Fruit fly (Drosophila melanogaster): Measurements from ENCODE around the gene mtgo.

mtgo gene

DNA sequence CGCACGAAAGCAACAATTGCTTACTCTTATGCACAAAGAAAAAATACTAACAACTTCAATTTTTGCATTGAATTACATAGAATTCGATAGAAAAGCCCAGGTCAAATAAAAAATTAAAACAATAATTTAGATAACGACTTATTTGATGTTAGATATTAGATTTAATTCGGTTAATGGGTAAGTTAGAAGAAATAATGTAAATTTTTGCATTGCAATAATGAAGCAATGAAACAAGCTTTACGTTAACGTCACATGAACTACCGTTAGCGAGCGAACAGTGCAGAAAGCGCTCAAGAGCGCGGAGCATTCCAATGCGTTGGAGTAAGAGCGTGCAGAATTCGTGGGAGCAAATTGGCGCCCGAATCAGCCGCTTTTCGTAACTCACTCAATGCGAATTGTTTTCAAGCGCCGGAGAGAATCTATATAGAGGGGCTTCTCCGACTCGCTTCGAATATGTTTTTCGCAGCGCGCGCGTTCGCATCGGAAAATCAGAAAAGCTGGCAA, at the start of gene mtgo (continued):
- TF ChIP-seq CG14860 (GFP tag; IDR thresholded peaks at IDR 0.05; ENCODE audit: partially characterized antibody), result no peak
- no peak for TF ChIP-seq toy (GFP tag; IDR thresholded peaks at IDR 0.05)
- TF ChIP-seq Atf6 (GFP tag; IDR thresholded peaks at IDR 0.05), result peak; percentile 49
- no peak for TF ChIP-seq Awh (GFP tag; IDR thresholded peaks at IDR 0.05)
- no peak for TF ChIP-seq Rfx (GFP tag; IDR thresholded peaks at IDR 0.05)
- TF ChIP-seq CG32767 (GFP tag; IDR thresholded peaks at IDR 0.05), result no peak
- no peak for TF ChIP-seq Neu2 (GFP tag; optimal IDR thresholded peaks at IDR 0.05; ENCODE audit: borderline replicate concordance)
- no peak for TF ChIP-seq Dll (GFP tag; IDR thresholded peaks at IDR 0.05; ENCODE audit: partially characterized antibody)
- TF ChIP-seq Side (GFP tag; optimal IDR thresholded peaks at IDR 0.05), result no peak
- no peak for TF ChIP-seq peb (GFP tag; IDR thresholded peaks at IDR 0.05)
- no peak for TF ChIP-seq jumu (GFP tag; optimal IDR thresholded peaks at IDR 0.05)
- TF ChIP-seq Doc2 (GFP tag; IDR thresholded peaks at IDR 0.05), result no peak
- no peak for TF ChIP-seq tx (GFP tag; optimal IDR thresholded peaks at IDR 0.05)
- TF ChIP-seq CG17359 (tag; optimal IDR thresholded peaks at IDR 0.05), result peak; percentile 78
- no peak for TF ChIP-seq Ssrp (tag; optimal IDR thresholded peaks at IDR 0.05)
- TF ChIP-seq emc (GFP tag; optimal IDR thresholded peaks at IDR 0.05), result no peak
- no peak for TF ChIP-seq CG17802 (tag; optimal IDR thresholded peaks at IDR 0.05)
- TF ChIP-seq CG30020 (tag; optimal IDR thresholded peaks at IDR 0.05), result no peak
- no peak for TF ChIP-seq CG12236 (GFP tag; optimal IDR thresholded peaks at IDR 0.05)
- TF ChIP-seq CG43689 (GFP tag; IDR thresholded peaks at IDR 0.05), result no peak
- peak; percentile 84 for TF ChIP-seq lab (GFP tag; optimal IDR thresholded peaks at IDR 0.05)
- TF ChIP-seq HHEX (GFP tag; optimal IDR thresholded peaks at IDR 0.05), result peak; percentile 67
- no peak for TF ChIP-seq schlank (tag; optimal IDR thresholded peaks at IDR 0.05)
- TF ChIP-seq CG8478 (optimal IDR thresholded peaks at IDR 0.05), result no peak
- TF ChIP-seq Trl (optimal IDR thresholded peaks at IDR 0.05), result peak; percentile 54 to 69
- TF ChIP-seq Trl (GFP tag; optimal IDR thresholded peaks at IDR 0.05), result no peak
- TF ChIP-seq CG9727 (GFP tag; optimal IDR thresholded peaks at IDR 0.05), result no peak
- no peak for TF ChIP-seq CG10565 (GFP tag; optimal IDR thresholded peaks at IDR 0.05)
- TF ChIP-seq nerfin-1 (tag; optimal IDR thresholded peaks at IDR 0.05), result peak; percentile 45
- peak; percentile 48 for TF ChIP-seq CG7556 (GFP tag; optimal IDR thresholded peaks at IDR 0.05)
- TF ChIP-seq CG2120 (GFP tag; optimal IDR thresholded peaks at IDR 0.05), result peak; percentile 57
- no peak for TF ChIP-seq HLH3B (GFP tag; IDR thresholded peaks at IDR 0.05)
- no peak for TF ChIP-seq nom (GFP tag; optimal IDR thresholded peaks at IDR 0.05)
- no peak for TF ChIP-seq bowl (GFP tag; IDR thresholded peaks at IDR 0.05)
- peak; percentile 17 for TF ChIP-seq trem (tag; optimal IDR thresholded peaks at IDR 0.05)
- no peak for TF ChIP-seq Abd-B (GFP tag; optimal IDR thresholded peaks at IDR 0.05)
- no peak for TF ChIP-seq CG10431 (GFP tag; optimal IDR thresholded peaks at IDR 0.05)
- TF ChIP-seq CG2678 (tag; optimal IDR thresholded peaks at IDR 0.05), result peak; percentile 82
- TF ChIP-seq scrt (GFP tag; optimal IDR thresholded peaks at IDR 0.05), result peak; percentile 87
- TF ChIP-seq seq (GFP tag; IDR thresholded peaks at IDR 0.05), result 0 out of 2 replicates have a peak, but pooled peaks have one; percentile 39
- no peak for TF ChIP-seq ash1 (GFP tag; optimal IDR thresholded peaks at IDR 0.05)
- TF ChIP-seq CG1832 (GFP tag; optimal IDR thresholded peaks at IDR 0.05), result no peak
- peak; percentile 50; the same call in 1 of the 2 replicates for TF ChIP-seq CG32532 (GFP tag; IDR thresholded peaks at IDR 0.05)
- TF ChIP-seq Hmr (GFP tag; optimal IDR thresholded peaks at IDR 0.05), result peak; percentile 18
- no peak for TF ChIP-seq gsb-n (tag; optimal IDR thresholded peaks at IDR 0.05)
- TF ChIP-seq org-1 (GFP tag; optimal IDR thresholded peaks at IDR 0.05), result no peak
- TF ChIP-seq CG3281 (GFP tag; optimal IDR thresholded peaks at IDR 0.05), result peak; percentile 70
- TF ChIP-seq HmgD (GFP tag; optimal IDR thresholded peaks at IDR 0.05), result no peak
- no peak for TF ChIP-seq ttk (GFP tag; IDR thresholded peaks at IDR 0.05)
- peak; percentile 52 for TF ChIP-seq CG15269 (tag; optimal IDR thresholded peaks at IDR 0.05)
- TF ChIP-seq Nf-YB (GFP tag; optimal IDR thresholded peaks at IDR 0.05), result no peak
- no peak for TF ChIP-seq CG14050 (GFP tag; IDR thresholded peaks at IDR 0.05)

All from whole organism, embryonic.